Worm (Caenorhabditis elegans): ENCODE measurements around the gene spp-29.

DNA sequence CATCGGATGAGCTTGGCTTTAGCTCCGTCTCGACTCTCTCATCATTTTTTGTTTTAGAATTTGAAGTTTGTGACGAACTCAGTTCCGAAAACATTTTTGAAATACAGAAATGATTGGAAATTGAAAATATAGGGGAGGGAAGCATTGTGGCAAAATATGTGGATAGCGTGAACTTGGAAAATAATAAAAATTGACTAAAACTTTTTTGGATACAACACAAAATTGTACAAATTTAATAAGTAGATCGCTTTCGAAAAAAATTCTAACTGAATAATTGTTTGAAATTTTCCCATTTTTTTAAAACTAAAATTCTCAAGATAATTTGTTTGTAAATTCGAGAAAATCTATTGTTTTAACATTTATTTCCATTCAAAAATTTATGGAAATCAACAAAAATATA, 12.9 kb downstream of the spp-29 start, which contains the start of gene F59A1.15:
- no peak for TF ChIP-seq drap-1 (GFP tag; optimal IDR thresholded peaks at IDR 0.05)
- TF ChIP-seq ham-2 (GFP tag; optimal IDR thresholded peaks at IDR 0.05), result no peak
- TF ChIP-seq M03D4.4 (tag; optimal IDR thresholded peaks at IDR 0.05), result no peak
- TF ChIP-seq nhr-12 (tag; optimal IDR thresholded peaks at IDR 0.05), result no peak
- no peak for TF ChIP-seq nhr-237 (tag; optimal IDR thresholded peaks at IDR 0.05)
- TF ChIP-seq unc-62 (GFP tag; optimal IDR thresholded peaks at IDR 0.05), result no peak
- no peak for TF ChIP-seq sem-2 (GFP tag; optimal IDR thresholded peaks at IDR 0.05)
- TF ChIP-seq mab-5 (tag; optimal IDR thresholded peaks at IDR 0.05), result no peak
- TF ChIP-seq elt-1 (tag; optimal IDR thresholded peaks at IDR 0.05; ENCODE audit: borderline replicate concordance, insufficient read depth), result no peak
- TF ChIP-seq sptf-1 (tag; optimal IDR thresholded peaks at IDR 0.05), result no peak
- no peak for TF ChIP-seq nhr-76 (tag; optimal IDR thresholded peaks at IDR 0.05)
- no peak for TF ChIP-seq snpc-4 (tag; optimal IDR thresholded peaks at IDR 0.05)
- TF ChIP-seq ztf-11 (tag; optimal IDR thresholded peaks at IDR 0.05), result no peak
- TF ChIP-seq mep-1 (tag; optimal IDR thresholded peaks at IDR 0.05), result no peak
